Worm (Caenorhabditis elegans): Measurements from ENCODE around the gene bcs-1.

The bcs-1 gene

ce11 chrII:8577509-8578099 lies 6.7 kb downstream of the bcs-1 start, which contains the start of gene F54C9.9 (continued):
- TF ChIP-seq ztf-28 (GFP tag; IDR thresholded peaks at IDR 0.05) (no peak), madf-6 (GFP tag; IDR thresholded peaks at IDR 0.05) (peak; percentile 71), ccch-3 (GFP tag; optimal IDR thresholded peaks at IDR 0.05) (no peak), ceh-40 (GFP tag; IDR thresholded peaks at IDR 0.05) (0 out of 2 replicates have a peak, but pooled peaks have one; percentile 2)

- TF ChIP-seq aptf-3 (GFP tag; IDR thresholded peaks at IDR 0.05) (0 out of 2 replicates have a peak, but pooled peaks have one; percentile 6), lin-26 (GFP tag; IDR thresholded peaks at IDR 0.05) (no peak)
These were observed 10.8 kb downstream of the bcs-1 start, which contains the start of gene arl-1 for ce11 chrII:8581700-8582099. Gene arl-1, plus strand, starts transcription at chrII:8582000.

ce11 chrII:8583035-8583434 lies 12.2 kb downstream of the bcs-1 start:
- TF ChIP-seq ceh-27 (GFP tag; optimal IDR thresholded peaks at IDR 0.05) (no peak), aptf-3 (GFP tag; IDR thresholded peaks at IDR 0.05) (peak; percentile 22; the same call in 1 of the 2 replicates), F39B2.1 (GFP tag; IDR thresholded peaks at IDR 0.05) (no peak), madf-6 (GFP tag; IDR thresholded peaks at IDR 0.05) (0 out of 2 replicates have a peak, but pooled peaks have one; percentile 24), ceh-91 (GFP tag; IDR thresholded peaks at IDR 0.05) (no peak), cebp-1 (GFP tag; IDR thresholded peaks at IDR 0.05) (no peak), cebp-1 (tag; optimal IDR thresholded peaks at IDR 0.05) (peak; percentile 7), lin-26 (GFP tag; IDR thresholded peaks at IDR 0.05) (peak; percentile 55; the same call in 1 of the 2 replicates)

ce11 chrII:8585036-8585627 lies 14.2 kb downstream of the bcs-1 start, which contains the start of gene F54C9.11:
Gene F54C9.11, minus strand, starts transcription at chrII:8585086.
- no peak for TF ChIP-seq hsf-1 (GFP tag; IDR thresholded peaks at IDR 0.05)
- peak in 1 of 3 experiments; percentile 20 for TF ChIP-seq lin-35 (GFP tag; optimal IDR thresholded peaks at IDR 0.05)
- TF ChIP-seq cebp-1 (GFP tag; IDR thresholded peaks at IDR 0.05) = peak; percentile 41; the same call in 1 of the 2 replicates
- peak; percentile 87 for TF ChIP-seq cebp-1 (tag; optimal IDR thresholded peaks at IDR 0.05)
- TF ChIP-seq somi-1 (GFP tag; optimal IDR thresholded peaks at IDR 0.05) = peak; percentile 35
- TF ChIP-seq ztf-3 (GFP tag; optimal IDR thresholded peaks at IDR 0.05) = no peak
- TF ChIP-seq attf-6 (GFP tag; IDR thresholded peaks at IDR 0.05) = no peak

- TF ChIP-seq nhr-179 (tag; optimal IDR thresholded peaks at IDR 0.05) (no peak), mes-4 (tag; optimal IDR thresholded peaks at IDR 0.05) (no peak), unc-130 (GFP tag; optimal IDR thresholded peaks at IDR 0.05) (no peak), snpc-1.1 (tag; optimal IDR thresholded peaks at IDR 0.05; ENCODE audit: insufficient read depth) (no peak), hlh-12 (tag; optimal IDR thresholded peaks at IDR 0.05) (no peak), hmg-1.2 (GFP tag; IDR thresholded peaks at IDR 0.05) (no peak), lsy-27 (tag; optimal IDR thresholded peaks at IDR 0.05; ENCODE audit: borderline replicate concordance, insufficient read depth) (no peak), ekl-4 (GFP tag; IDR thresholded peaks at IDR 0.05) (no peak), F49E8.2 (tag; optimal IDR thresholded peaks at IDR 0.05; ENCODE audit: insufficient read depth) (no peak), tbp1 (GFP tag; optimal IDR thresholded peaks at IDR 0.05) (no peak), nhr-27 (tag; optimal IDR thresholded peaks at IDR 0.05) (no peak), ama-1 (optimal IDR thresholded peaks at IDR 0.05) (no peak), ama-1 (GFP tag; optimal IDR thresholded peaks at IDR 0.05) (no peak), die-1 (tag; optimal IDR thresholded peaks at IDR 0.05) (no peak), unc-62 (GFP tag; optimal IDR thresholded peaks at IDR 0.05) (no peak)
These were observed 15.0 kb downstream of the bcs-1 start for ce11 chrII:8585921-8586320.

All from whole organism, young adult.